Fruit fly (Drosophila melanogaster) whole organism, embryonic: ENCODE measurements around the gene CG12239.

Experiments used
- Asciz ChIP-seq: fragments of 200-800 bp; sonication (Bioruptor generic); optimal IDR thresholded peaks from 2 replicates; lab custom pipeline; 2017; ENCODE audit warnings: missing biosample characterization, mild to moderate bottlenecking, missing genetic modification characterization, missing genetic modification reagents
- Atf6 ChIP-seq: fragments of 200-800 bp; sonication (Bioruptor generic); IDR thresholded peaks from 2 replicates; pipeline ENCODE4 v1.3.6; 2022; ENCODE audit warnings: missing biosample characterization, missing genetic modification characterization
- BtbVII ChIP-seq: fragments of 200-800 bp; sonication (Bioruptor generic); optimal IDR thresholded peaks from 3 replicates; lab custom pipeline; 2017; ENCODE audit warnings: missing biosample characterization, mild to moderate bottlenecking, missing genetic modification characterization
- Bteb2 ChIP-seq: fragments of 200-800 bp; sonication (Bioruptor generic); optimal IDR thresholded peaks from 2 replicates; lab custom pipeline; 2016; ENCODE audit warnings: missing biosample characterization, missing genetic modification characterization
- CG10321 ChIP-seq: fragments of 200-800 bp; sonication (Bioruptor generic); IDR thresholded peaks from 2 replicates; pipeline ENCODE4 v1.3.6; 2022; ENCODE audit warnings: missing biosample characterization, missing genetic modification characterization
- CG10979 ChIP-seq: fragments of 200-800 bp; sonication (Bioruptor generic); optimal IDR thresholded peaks from 2 replicates; lab custom pipeline; 2018; ENCODE audit warnings: missing biosample characterization, mild to moderate bottlenecking, missing genetic modification characterization, moderate library complexity
- CG11723 ChIP-seq: fragments of 200-800 bp; sonication (Bioruptor generic); optimal IDR thresholded peaks from 2 replicates; lab custom pipeline; 2017; ENCODE audit warnings: missing biosample characterization, mild to moderate bottlenecking, missing genetic modification characterization
- CG12219 ChIP-seq: fragments of 200-800 bp; sonication (Bioruptor generic); optimal IDR thresholded peaks from 3 replicates; lab custom pipeline; 2018; ENCODE audit warnings: missing biosample characterization, mild to moderate bottlenecking, missing genetic modification characterization
- CG14050 ChIP-seq: fragments of 200-800 bp; sonication (Bioruptor generic); IDR thresholded peaks from 3 replicates; pipeline ENCODE4 v1.3.6; 2022; ENCODE audit warnings: missing biosample characterization, missing genetic modification characterization
- CG17328 ChIP-seq: fragments of 200-800 bp; sonication (Bioruptor generic); IDR thresholded peaks from 2 replicates; pipeline ENCODE4 v1.3.6; 2022; ENCODE audit warnings: missing biosample characterization, missing genetic modification characterization
- CG17361 ChIP-seq: fragments of 200-800 bp; sonication (Bioruptor generic); IDR thresholded peaks from 3 replicates; pipeline ENCODE4 v1.3.6; 2022; ENCODE audit warnings: missing biosample characterization, missing genetic modification characterization
- CG17612 ChIP-seq: fragments of 200-800 bp; sonication (Bioruptor generic); IDR thresholded peaks from 2 replicates; pipeline ENCODE4 v1.3.6; 2022; ENCODE audit warnings: missing biosample characterization, missing genetic modification characterization
- CG2129 ChIP-seq: fragments of 200-800 bp; sonication (Bioruptor generic); IDR thresholded peaks from 2 replicates; pipeline ENCODE4 v1.3.6; 2022; ENCODE audit warnings: missing biosample characterization, missing genetic modification characterization; ENCODE audit not compliant: partially characterized antibody
- CG32772 ChIP-seq: fragments of 200-800 bp; sonication (Bioruptor generic); IDR thresholded peaks from 2 replicates; pipeline ENCODE4 v1.3.6; 2022; ENCODE audit warnings: missing biosample characterization, missing genetic modification characterization
- CG4360 ChIP-seq: fragments of 200-800 bp; sonication (Bioruptor generic); IDR thresholded peaks from 2 replicates; pipeline ENCODE4 v1.3.6; 2022; ENCODE audit warnings: missing biosample characterization, missing genetic modification characterization
- CG4820 ChIP-seq: fragments of 200-800 bp; sonication (Bioruptor generic); optimal IDR thresholded peaks from 3 replicates; lab custom pipeline; 2016; ENCODE audit warnings: missing biosample characterization, missing genetic modification characterization
- CG6791 ChIP-seq: fragments of 200-800 bp; sonication (Bioruptor generic); IDR thresholded peaks from 3 replicates; pipeline ENCODE4 v1.3.6; 2022; ENCODE audit warnings: missing biosample characterization, missing genetic modification characterization; ENCODE audit not compliant: partially characterized antibody
- CG9797 ChIP-seq: fragments of 200-800 bp; sonication (Bioruptor generic); optimal IDR thresholded peaks from 3 replicates; lab custom pipeline; 2018; ENCODE audit warnings: missing biosample characterization, mild to moderate bottlenecking, missing genetic modification characterization
- D ChIP-seq, 2 experiments: fragments of 200-800 bp in 1 of 2; fragments of >200 bp in 1 of 2; sonication (Bioruptor generic) in 1 of 2; optimal IDR thresholded peaks; 2 replicates in 1 of 2; 3 replicates in 1 of 2; lab custom pipeline; 2017; ENCODE audit warnings: mild to moderate bottlenecking in 1 of 2, missing biosample characterization in 1 of 2, missing genetic modification characterization in 1 of 2, missing genetic modification reagents in 1 of 2
- Ets65A ChIP-seq: fragments of 200-800 bp; sonication (Bioruptor generic); peaks from one replicate; lab custom pipeline; 2016; ENCODE audit warnings: missing biosample characterization, missing genetic modification characterization
- H15 ChIP-seq: fragments of 200-800 bp; sonication (Bioruptor generic); IDR thresholded peaks from 3 replicates; pipeline ENCODE4 v1.3.6; 2022; ENCODE audit warnings: missing biosample characterization, missing genetic modification characterization
- Optix ChIP-seq: fragments of 200-800 bp; sonication (Bioruptor generic); IDR thresholded peaks from 3 replicates; pipeline ENCODE4 v1.3.6; 2022; ENCODE audit warnings: missing biosample characterization, missing genetic modification characterization
- Pdp1 ChIP-seq, 2 experiments: fragments of 200-800 bp; sonication (Bioruptor generic); optimal IDR thresholded peaks; 3 replicates each; lab custom pipeline; 2016; ENCODE audit warnings: missing biosample characterization in 2 of 2, missing genetic modification characterization in 2 of 2, mild to moderate bottlenecking in 1 of 2, moderate library complexity in 1 of 2
- Xrp1 ChIP-seq: fragments of 200-800 bp; sonication (Bioruptor generic); IDR thresholded peaks from 2 replicates; pipeline ENCODE4 v1.3.6; 2022; ENCODE audit warnings: missing biosample characterization, missing genetic modification characterization
- YL-1 ChIP-seq: fragments of 200-800 bp; sonication (Bioruptor generic); optimal IDR thresholded peaks from 3 replicates; lab custom pipeline; 2017; ENCODE audit warnings: missing biosample characterization, mild to moderate bottlenecking, missing genetic modification characterization
- ato ChIP-seq: fragments of 200-800 bp; sonication (Bioruptor generic); IDR thresholded peaks from 2 replicates; pipeline ENCODE4 v1.3.6; 2022; ENCODE audit warnings: missing biosample characterization, missing genetic modification characterization; ENCODE audit not compliant: partially characterized antibody
- bab2 ChIP-seq: fragments of 200-800 bp; sonication (Bioruptor generic); optimal IDR thresholded peaks from 2 replicates; lab custom pipeline; 2016; ENCODE audit warnings: missing biosample characterization, missing genetic modification characterization
- cato ChIP-seq: fragments of 200-800 bp; sonication (Bioruptor generic); optimal IDR thresholded peaks from 2 replicates; lab custom pipeline; 2016; ENCODE audit warnings: missing biosample characterization, missing genetic modification characterization, borderline replicate concordance
- caup ChIP-seq: fragments of 200-800 bp; sonication (Bioruptor generic); optimal IDR thresholded peaks from 3 replicates; lab custom pipeline; 2017; ENCODE audit warnings: missing biosample characterization, mild to moderate bottlenecking, missing genetic modification characterization, moderate library complexity; ENCODE audit not compliant: severe bottlenecking
- chinmo ChIP-seq: fragments of 200-800 bp; sonication (Bioruptor generic); IDR thresholded peaks from 4 replicates; pipeline ENCODE4 v1.3.6; 2022; ENCODE audit warnings: missing biosample characterization, missing genetic modification characterization; ENCODE audit not compliant: partially characterized antibody
- crol ChIP-seq: fragments of 200-800 bp; sonication (Bioruptor generic); IDR thresholded peaks from 2 replicates; pipeline ENCODE4 v1.3.6; 2022; ENCODE audit warnings: missing biosample characterization, missing genetic modification characterization
- ftz-f1 ChIP-seq: fragments of 200-800 bp; sonication (Bioruptor generic); optimal IDR thresholded peaks from 2 replicates; lab custom pipeline; 2016; ENCODE audit warnings: missing biosample characterization, missing genetic modification characterization
- gem ChIP-seq: fragments of 200-800 bp; sonication (Bioruptor generic); optimal IDR thresholded peaks from 2 replicates; lab custom pipeline; 2019; ENCODE audit warnings: missing biosample characterization, mild to moderate bottlenecking, missing genetic modification characterization, moderate library complexity
- grn ChIP-seq: fragments of 200-800 bp; sonication (Bioruptor generic); optimal IDR thresholded peaks from 3 replicates; lab custom pipeline; 2017; ENCODE audit warnings: missing biosample characterization, missing genetic modification characterization
- gt ChIP-seq: fragments of 200-800 bp; sonication (Bioruptor generic); IDR thresholded peaks from 2 replicates; pipeline ENCODE4 v1.3.6; 2022; ENCODE audit warnings: missing biosample characterization, missing genetic modification characterization
- hbn ChIP-seq: fragments of 200-800 bp; sonication (Bioruptor generic); IDR thresholded peaks from 2 replicates; pipeline ENCODE4 v1.3.6; 2022; ENCODE audit warnings: missing biosample characterization, missing genetic modification characterization; ENCODE audit not compliant: partially characterized antibody
- her ChIP-seq: fragments of 200-800 bp; sonication (Bioruptor generic); optimal IDR thresholded peaks from 2 replicates; lab custom pipeline; 2016; ENCODE audit warnings: missing biosample characterization, missing genetic modification characterization
- hth ChIP-seq: fragments of >200 bp; optimal IDR thresholded peaks from 2 replicates; lab custom pipeline; 2017; ENCODE audit warnings: inconsistent platforms
- knrl ChIP-seq: fragments of 200-800 bp; sonication (Bioruptor generic); IDR thresholded peaks from 3 replicates; pipeline ENCODE4 v1.3.6; 2022; ENCODE audit warnings: missing biosample characterization, missing genetic modification characterization; ENCODE audit not compliant: partially characterized antibody
- pan ChIP-seq, 4 experiments: fragments of >200 bp in 3 of 4; fragments of 200-800 bp in 1 of 4; sonication (Bioruptor generic) in 1 of 4; optimal IDR thresholded peaks in 3 of 4; IDR thresholded peaks in 1 of 4; 2 replicates each; pipeline versions ENCODE4 v1.3.6 to Lab custom; 2017 to 2022; ENCODE audit warnings: missing biosample characterization in 2 of 4, missing genetic modification characterization in 2 of 4, mixed read lengths in 1 of 4
- phol ChIP-seq: fragments of 200-800 bp; sonication (Bioruptor generic); optimal IDR thresholded peaks from 3 replicates; lab custom pipeline; 2018; ENCODE audit warnings: missing biosample characterization, mild to moderate bottlenecking, missing genetic modification characterization, moderate library complexity
- salm ChIP-seq: fragments of 200-800 bp; sonication (Bioruptor generic); optimal IDR thresholded peaks from 2 replicates; lab custom pipeline; 2018; ENCODE audit warnings: missing biosample characterization, mild to moderate bottlenecking, missing genetic modification characterization
- seq ChIP-seq: fragments of 200-800 bp; sonication (Bioruptor generic); IDR thresholded peaks from 2 replicates; pipeline ENCODE4 v1.3.6; 2022; ENCODE audit warnings: missing biosample characterization, missing genetic modification characterization
- slbo ChIP-seq: fragments of 200-800 bp; sonication (Bioruptor generic); IDR thresholded peaks from 2 replicates; pipeline ENCODE4 v1.3.6; 2022; ENCODE audit warnings: missing biosample characterization, missing genetic modification characterization
- stc ChIP-seq: fragments of 200-800 bp; sonication (Bioruptor generic); IDR thresholded peaks from 2 replicates; pipeline ENCODE4 v1.3.6; 2022; ENCODE audit warnings: missing biosample characterization, missing genetic modification characterization
- trh ChIP-seq: fragments of 200-800 bp; sonication (Bioruptor generic); optimal IDR thresholded peaks from 2 replicates; lab custom pipeline; 2016; ENCODE audit warnings: missing biosample characterization, missing genetic modification characterization
- z ChIP-seq: fragments of 200-800 bp; sonication (Bioruptor generic); IDR thresholded peaks from 3 replicates; pipeline ENCODE4 v1.3.6; 2022; ENCODE audit warnings: missing biosample characterization, missing genetic modification characterization

CG12239 gene

DNA sequence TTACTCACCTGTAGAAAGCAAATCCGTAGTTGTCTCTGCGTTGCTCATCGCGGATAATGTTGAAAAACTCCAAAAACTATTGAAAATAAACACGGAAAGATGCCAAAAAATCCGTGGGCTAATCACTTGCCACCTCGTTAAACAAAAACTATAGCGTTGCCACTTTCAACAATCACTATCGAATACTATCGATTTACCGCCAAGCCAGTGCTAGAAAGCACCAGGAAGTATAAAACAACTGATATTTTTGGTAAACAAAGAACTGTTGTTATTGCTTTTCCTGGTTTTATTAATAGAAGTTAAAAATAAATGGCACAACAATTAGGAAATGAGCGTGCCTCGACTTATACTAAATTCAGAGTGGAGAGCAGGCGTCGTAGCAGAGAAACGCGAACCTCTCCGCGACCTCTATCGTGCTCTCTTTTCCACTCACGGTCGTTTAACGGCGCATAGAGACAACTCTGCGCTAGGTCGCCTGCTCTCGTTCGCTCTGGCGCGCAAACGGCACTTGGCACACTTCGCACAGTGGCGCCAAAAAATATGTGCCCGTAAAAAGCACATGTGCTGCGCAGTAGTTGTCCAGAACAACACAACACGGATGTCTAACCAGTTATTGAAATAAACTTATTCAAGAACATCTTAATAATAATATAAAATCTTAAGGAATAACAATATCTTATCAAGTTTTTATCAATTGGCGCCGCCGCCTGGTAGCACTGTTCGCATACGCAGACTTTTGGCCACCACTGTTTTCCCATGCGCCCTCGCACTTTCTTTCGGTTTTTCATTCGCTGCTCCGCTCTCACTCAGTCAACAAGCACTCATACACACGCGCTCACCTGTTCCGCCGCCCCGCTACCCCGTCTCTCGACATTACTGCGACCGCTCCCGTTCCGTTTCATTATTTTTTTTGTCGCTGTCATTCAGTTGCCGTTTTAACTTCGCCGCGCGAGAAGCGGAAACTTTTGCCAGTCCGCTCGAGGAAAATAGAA lies 36.8 kb upstream of the CG12239 start, which contains the start of the genes lin-52 and CG15771 (continued):
- TF ChIP-seq slbo, result peak; percentile 96
- peak; percentile 96 for TF ChIP-seq gem (tag; lab: Kevin White, UChicago)
- TF ChIP-seq Atf6 (GFP tag; lab: Robert Waterston, UW), result peak; percentile 97
- TF ChIP-seq CG14050, result peak; percentile 91
- peak; percentile 64 for TF ChIP-seq knrl (GFP tag; lab: Robert Waterston, UW)
- TF ChIP-seq bab2, result peak; percentile 67
- TF ChIP-seq CG10321 (GFP tag; lab: Robert Waterston, UW), result peak; percentile 90
- TF ChIP-seq gt, result peak; percentile 77
- TF ChIP-seq CG9797, result peak; percentile 45
- peak; percentile 91 for TF ChIP-seq CG17328 (GFP tag; lab: Robert Waterston, UW)
- TF ChIP-seq BtbVII (GFP tag; lab: Kevin White, UChicago), result peak; percentile 96

DNA sequence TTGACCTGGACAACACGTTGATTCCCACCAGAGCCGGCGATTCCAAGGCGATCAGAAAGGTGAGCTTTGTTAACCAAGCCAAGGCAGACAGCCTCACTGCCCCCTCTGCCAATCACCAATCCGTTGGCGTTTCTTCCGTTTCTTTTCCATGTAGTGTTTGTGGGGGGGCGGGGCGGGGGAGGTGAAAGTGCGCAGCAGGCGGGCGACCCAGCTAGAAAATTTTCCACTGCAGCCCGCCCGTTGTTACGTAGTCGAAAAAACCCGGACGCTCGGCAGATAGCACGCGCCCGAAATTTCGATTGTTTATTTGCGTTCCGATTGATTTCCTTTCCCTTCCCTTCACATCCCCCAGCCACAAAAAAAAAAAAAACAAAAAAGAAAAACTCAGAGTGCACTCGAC lies 35.8 kb upstream of the CG12239 start:
- TF ChIP-seq CG6791 (GFP tag; lab: Robert Waterston, UW) (0 out of 3 replicates have a peak, but pooled peaks have one; percentile 24), caup (GFP tag; lab: Kevin White, UChicago) (no peak), Pdp1 (GFP tag; optimal IDR thresholded peaks at IDR 0.05; lab: Kevin White, UChicago) (peak in 1 of 2 experiments; percentile 84), ato (GFP tag; lab: Robert Waterston, UW) (no peak), cato (GFP tag; lab: Kevin White, UChicago) (no peak), CG4820 (GFP tag; lab: Kevin White, UChicago) (no peak), H15 (GFP tag; lab: Robert Waterston, UW) (no peak), Ets65A (GFP tag; lab: Kevin White, UChicago) (no peak), Optix (GFP tag; lab: Robert Waterston, UW) (no peak), CG32772 (GFP tag; lab: Robert Waterston, UW) (peak; percentile 50; the same call in 1 of the 2 replicates), seq (GFP tag; lab: Robert Waterston, UW) (no peak), CG2129 (GFP tag; lab: Robert Waterston, UW) (no peak), YL-1 (GFP tag; lab: Kevin White, UChicago) (no peak), CG4360 (no peak), Bteb2 (GFP tag; lab: Kevin White, UChicago) (no peak), chinmo (GFP tag; lab: Robert Waterston, UW) (0 out of 4 replicates have a peak, but pooled peaks have one; percentile 16), phol (tag; lab: Kevin White, UChicago) (no peak), z (GFP tag; lab: Robert Waterston, UW) (0 out of 3 replicates have a peak, but pooled peaks have one; percentile 20), stc (GFP tag; lab: Robert Waterston, UW) (0 out of 2 replicates have a peak, but pooled peaks have one; percentile 9), hth (lab: Kevin White, UChicago) (no peak), pan (optimal IDR thresholded peaks at IDR 0.05; lab: Kevin White, UChicago) (no peak), pan (GFP tag; optimal IDR thresholded peaks at IDR 0.05 in 1 of 2, IDR thresholded peaks at IDR 0.05 in 1 of 2) (no peak), CG12219 (GFP tag; lab: Kevin White, UChicago) (no peak), D (optimal IDR thresholded peaks at IDR 0.05; lab: Kevin White, UChicago) (no peak), D (GFP tag; optimal IDR thresholded peaks at IDR 0.05; lab: Kevin White, UChicago) (no peak), ftz-f1 (no peak), Xrp1 (GFP tag; lab: Robert Waterston, UW) (no peak), Asciz (GFP tag; lab: Kevin White, UChicago) (no peak), trh (no peak), hbn (no peak), crol (GFP tag; lab: Robert Waterston, UW) (peak; percentile 92), her (GFP tag; lab: Kevin White, UChicago) (no peak), grn (no peak), CG17361 (GFP tag; lab: Robert Waterston, UW) (no peak), CG10979 (tag; lab: Kevin White, UChicago) (no peak), salm (tag; lab: Kevin White, UChicago) (no peak), CG11723 (GFP tag; lab: Kevin White, UChicago) (no peak), CG17612 (GFP tag; lab: Robert Waterston, UW) (no peak)
